Worm (Caenorhabditis elegans) whole organism, L4 larva: ENCODE measurements around the gene srx-24.

Experiments used
- T20F7.1 ChIP-seq: fragments of 200-800 bp; sonication (Bioruptor generic); optimal IDR thresholded peaks from 2 replicates; lab custom pipeline; 2018; ENCODE audit warnings: mild to moderate bottlenecking, missing genetic modification characterization, missing compliant biosample characterization
- Y5F2A.4 ChIP-seq: fragments of 200-800 bp; sonication (Bioruptor generic); optimal IDR thresholded peaks from 2 replicates; lab custom pipeline; 2018; ENCODE audit warnings: mild to moderate bottlenecking, missing genetic modification characterization, missing compliant biosample characterization
- ceh-82 ChIP-seq: sonication (generic microtip); optimal IDR thresholded peaks from 2 replicates; lab custom pipeline; 2017; ENCODE audit warnings: missing biosample characterization, missing genetic modification characterization
- lir-3 ChIP-seq: sonication (generic microtip); optimal IDR thresholded peaks from 2 replicates; lab custom pipeline; 2016; ENCODE audit warnings: mild to moderate bottlenecking, missing genetic modification characterization, missing compliant biosample characterization
- mxl-3 ChIP-seq: fragments of 200-800 bp; sonication (Bioruptor generic); optimal IDR thresholded peaks from 2 replicates; lab custom pipeline; 2018; ENCODE audit warnings: mild to moderate bottlenecking, missing genetic modification characterization, missing compliant biosample characterization
- nhr-77 ChIP-seq: fragments of 150-350 bp; optimal IDR thresholded peaks from 2 replicates; lab custom pipeline; 2014; ENCODE audit warnings: missing biosample characterization, missing genetic modification characterization
- pqm-1 ChIP-seq: sonication (generic microtip); optimal IDR thresholded peaks from 2 replicates; lab custom pipeline; 2017; ENCODE audit warnings: missing biosample characterization, missing genetic modification characterization
- snpc-4 ChIP-seq: fragments of 150-350 bp; optimal IDR thresholded peaks from 2 replicates; lab custom pipeline; 2014; ENCODE audit warnings: missing biosample characterization, missing genetic modification characterization

- TF ChIP-seq lir-3 (tag; lab: Kevin White, UChicago) (no peak), mxl-3 (GFP tag; lab: Kevin White, UChicago) (no peak), T20F7.1 (GFP tag; lab: Kevin White, UChicago) (no peak), pqm-1 (tag; lab: Kevin White, UChicago) (no peak), ceh-82 (tag; lab: Kevin White, UChicago) (no peak), snpc-4 (tag; lab: Kevin White, UChicago) (no peak), Y5F2A.4 (GFP tag; lab: Kevin White, UChicago) (no peak), nhr-77 (tag; lab: Kevin White, UChicago) (no peak)
These were observed 29.1 kb downstream of the srx-24 start, which contains the start of gene srt-27 for ce11 chrV:2720763-2721162.
